Worm (Caenorhabditis elegans) whole organism, young adult: ENCODE measurements around the gene C49G7.12.

Source experiments
- B0019.2 ChIP-seq: fragments of 200-800 bp; sonication (Bioruptor generic); conservative IDR thresholded peaks from 2 replicates; pipeline ENCODE4 v1.3.6; 2022; ENCODE audit warnings: missing genetic modification reagents, missing genetic modification characterization, missing compliant biosample characterization
- B0336.3 ChIP-seq: fragments of 200-800 bp; sonication (Bioruptor generic); IDR thresholded peaks from 2 replicates; pipeline ENCODE4 v1.3.6; 2022; ENCODE audit warnings: missing genetic modification characterization, missing compliant biosample characterization
- C06A6.2 ChIP-seq: fragments of 200-800 bp; sonication (Bioruptor generic); conservative IDR thresholded peaks from 2 replicates; pipeline ENCODE4 v1.3.6; 2022; ENCODE audit warnings: missing genetic modification characterization, missing compliant biosample characterization
- D2030.7 ChIP-seq: fragments of 200-800 bp; sonication (Bioruptor generic); IDR thresholded peaks from 2 replicates; pipeline ENCODE4 v1.3.6; 2022; ENCODE audit warnings: missing genetic modification reagents, missing genetic modification characterization, missing compliant biosample characterization
- F33H1.4 ChIP-seq: fragments of 200-800 bp; sonication (Bioruptor generic); IDR thresholded peaks from 2 replicates; pipeline ENCODE4 v1.3.6; 2022; ENCODE audit warnings: missing genetic modification reagents, missing genetic modification characterization, missing compliant biosample characterization
- F55B11.4 ChIP-seq: sonication (generic microtip); optimal IDR thresholded peaks from 2 replicates; lab custom pipeline; 2016; ENCODE audit warnings: missing compliant biosample characterization, missing genetic modification characterization, borderline replicate concordance; ENCODE audit not compliant: insufficient read depth
- T26A5.8 ChIP-seq: sonication (generic microtip); optimal IDR thresholded peaks from 2 replicates; lab custom pipeline; 2016; ENCODE audit warnings: missing genetic modification characterization, missing compliant biosample characterization
- Y53F4B.3 ChIP-seq: fragments of 200-800 bp; sonication (Bioruptor generic); IDR thresholded peaks from 2 replicates; pipeline ENCODE4 v1.3.6; 2022; ENCODE audit warnings: missing genetic modification reagents, missing genetic modification characterization, missing compliant biosample characterization
- Y53G8AR.9 ChIP-seq: fragments of 200-800 bp; sonication (Bioruptor generic); conservative IDR thresholded peaks from 2 replicates; pipeline ENCODE4 v1.3.6; 2022; ENCODE audit warnings: missing genetic modification reagents, missing genetic modification characterization, missing compliant biosample characterization
- Y67H2A.10 ChIP-seq: fragments of 200-800 bp; sonication (Bioruptor generic); conservative IDR thresholded peaks from 2 replicates; pipeline ENCODE4 v1.3.6; 2022; ENCODE audit warnings: missing genetic modification reagents, missing genetic modification characterization, missing compliant biosample characterization
- aptf-2 ChIP-seq: fragments of 200-800 bp; sonication (Bioruptor generic); conservative IDR thresholded peaks from 2 replicates; pipeline ENCODE4 v1.3.6; 2022; ENCODE audit warnings: missing genetic modification reagents, missing genetic modification characterization, missing compliant biosample characterization
- cebp-1 ChIP-seq, 2 experiments: fragments of 200-800 bp in 1 of 2; sonication (Bioruptor generic) in 1 of 2; sonication (generic microtip) in 1 of 2; IDR thresholded peaks in 1 of 2; optimal IDR thresholded peaks in 1 of 2; 2 replicates each; pipeline versions ENCODE4 v1.3.6 to Lab custom; 2017 to 2022; ENCODE audit warnings: missing compliant biosample characterization in 2 of 2, missing genetic modification characterization in 2 of 2, mild to moderate bottlenecking in 1 of 2, missing genetic modification reagents in 1 of 2, moderate library complexity in 1 of 2
- ceh-100 ChIP-seq: fragments of 200-800 bp; sonication (Bioruptor generic); IDR thresholded peaks from 2 replicates; pipeline ENCODE4 v1.3.6; 2022; ENCODE audit warnings: missing genetic modification reagents, missing genetic modification characterization, missing compliant biosample characterization
- ceh-27 ChIP-seq: fragments of 200-800 bp; sonication (Bioruptor generic); optimal IDR thresholded peaks from 2 replicates; lab custom pipeline; 2018; ENCODE audit warnings: mild to moderate bottlenecking, missing genetic modification characterization, moderate library complexity, missing compliant biosample characterization
- ceh-58 ChIP-seq: fragments of 200-800 bp; sonication (Bioruptor generic); IDR thresholded peaks from 2 replicates; pipeline ENCODE4 v1.3.6; 2022; ENCODE audit warnings: missing genetic modification characterization, missing compliant biosample characterization
- chd-7 ChIP-seq: sonication (generic microtip); optimal IDR thresholded peaks from 2 replicates; lab custom pipeline; 2016; ENCODE audit warnings: mild to moderate bottlenecking, missing genetic modification characterization, moderate library complexity, missing compliant biosample characterization
- die-1 ChIP-seq: sonication (generic microtip); optimal IDR thresholded peaks from 2 replicates; lab custom pipeline; 2016; ENCODE audit warnings: missing genotype, mild to moderate bottlenecking, missing genetic modification characterization, missing compliant biosample characterization
- dox-1 ChIP-seq: fragments of 200-800 bp; sonication (Bioruptor generic); IDR thresholded peaks from 2 replicates; pipeline ENCODE4 v1.3.6; 2022; ENCODE audit warnings: missing genetic modification reagents, missing genetic modification characterization, missing compliant biosample characterization
- egl-18 ChIP-seq: fragments of 200-800 bp; sonication (Bioruptor generic); IDR thresholded peaks from 2 replicates; pipeline ENCODE4 v1.3.6; 2022; ENCODE audit warnings: missing genetic modification reagents, missing genetic modification characterization, missing compliant biosample characterization
- ekl-4 ChIP-seq: fragments of 200-800 bp; sonication (Bioruptor generic); IDR thresholded peaks from 2 replicates; pipeline ENCODE4 v1.3.6; 2022; ENCODE audit warnings: missing genetic modification reagents, missing genetic modification characterization, missing compliant biosample characterization
- gei-17 ChIP-seq: fragments of 200-800 bp; sonication (Bioruptor generic); optimal IDR thresholded peaks from 2 replicates; lab custom pipeline; 2018; ENCODE audit warnings: mild to moderate bottlenecking, missing genetic modification characterization, missing compliant biosample characterization
- hlh-26 ChIP-seq: fragments of 200-800 bp; sonication (Bioruptor generic); conservative IDR thresholded peaks from 2 replicates; pipeline ENCODE4 v1.3.6; 2022; ENCODE audit warnings: missing genetic modification reagents, missing genetic modification characterization, missing compliant biosample characterization
- hsf-1 ChIP-seq: fragments of 200-800 bp; sonication (Bioruptor generic); IDR thresholded peaks from 2 replicates; pipeline ENCODE4 v1.3.6; 2022; ENCODE audit warnings: missing genetic modification reagents, missing genetic modification characterization, missing compliant biosample characterization
- lin-40 ChIP-seq: sonication (generic microtip); optimal IDR thresholded peaks from 2 replicates; lab custom pipeline; 2016; ENCODE audit warnings: missing genetic modification characterization, mild to moderate bottlenecking, missing compliant biosample characterization, missing genotype, missing genetic modification reagents
- lin-54 ChIP-seq: fragments of 200-800 bp; sonication (Bioruptor generic); optimal IDR thresholded peaks from 2 replicates; lab custom pipeline; 2018; ENCODE audit warnings: mild to moderate bottlenecking, missing genetic modification characterization, missing compliant biosample characterization
- lsl-1 ChIP-seq: fragments of 200-800 bp; sonication (Bioruptor generic); optimal IDR thresholded peaks from 2 replicates; lab custom pipeline; 2018; ENCODE audit warnings: mild to moderate bottlenecking, missing genetic modification characterization, moderate library complexity, missing compliant biosample characterization
- madf-3 ChIP-seq: fragments of 200-800 bp; sonication (Bioruptor generic); IDR thresholded peaks from 2 replicates; pipeline ENCODE4 v1.3.6; 2022; ENCODE audit warnings: missing genetic modification reagents, missing genetic modification characterization, missing compliant biosample characterization
- madf-6 ChIP-seq: fragments of 200-800 bp; sonication (Bioruptor generic); IDR thresholded peaks from 2 replicates; pipeline ENCODE4 v1.3.6; 2022; ENCODE audit warnings: missing genetic modification reagents, missing genetic modification characterization, missing compliant biosample characterization
- madf-8 ChIP-seq: fragments of 200-800 bp; sonication (Bioruptor generic); conservative IDR thresholded peaks from 2 replicates; pipeline ENCODE4 v1.3.6; 2022; ENCODE audit warnings: missing genetic modification reagents, missing genetic modification characterization, missing compliant biosample characterization
- mcd-1 ChIP-seq: fragments of 200-800 bp; sonication (Bioruptor generic); IDR thresholded peaks from 2 replicates; pipeline ENCODE4 v1.3.6; 2022; ENCODE audit warnings: missing genetic modification reagents, missing genetic modification characterization, missing compliant biosample characterization
- mxl-1 ChIP-seq: sonication (generic microtip); optimal IDR thresholded peaks from 2 replicates; lab custom pipeline; 2016; ENCODE audit warnings: missing genetic modification characterization, missing compliant biosample characterization
- rcor-1 ChIP-seq: fragments of 200-800 bp; sonication (Bioruptor generic); IDR thresholded peaks from 2 replicates; pipeline ENCODE4 v1.3.6; 2022; ENCODE audit warnings: missing genetic modification reagents, missing genetic modification characterization, missing compliant biosample characterization
- snpc-4 ChIP-seq, 5 experiments: fragments of 150-350 bp in 1 of 5; sonication (generic microtip) in 4 of 5; optimal IDR thresholded peaks; 2 replicates each; lab custom pipeline; 2014 to 2018; ENCODE audit warnings: missing genetic modification characterization in 5 of 5, missing biosample characterization in 3 of 5, antibody characterized with exemption in 2 of 5, mild to moderate bottlenecking in 2 of 5, missing compliant biosample characterization in 2 of 5, missing genotype in 2 of 5, moderate library complexity in 2 of 5, missing genetic modification reagents in 1 of 5
- tbx-9 ChIP-seq: sonication (generic microtip); optimal IDR thresholded peaks from 2 replicates; lab custom pipeline; 2016; ENCODE audit warnings: borderline replicate concordance, missing genetic modification characterization, inconsistent platforms, missing compliant biosample characterization
- tlf-1 ChIP-seq: fragments of 200-800 bp; sonication (Bioruptor generic); optimal IDR thresholded peaks from 2 replicates; lab custom pipeline; 2018; ENCODE audit warnings: mild to moderate bottlenecking, missing genetic modification characterization, missing compliant biosample characterization
- unc-130 ChIP-seq: sonication (generic microtip); optimal IDR thresholded peaks from 2 replicates; lab custom pipeline; 2016; ENCODE audit warnings: missing genetic modification reagents, missing genetic modification characterization, missing compliant biosample characterization
- ztf-26 ChIP-seq: sonication (generic microtip); optimal IDR thresholded peaks from 2 replicates; lab custom pipeline; 2017; ENCODE audit warnings: missing genetic modification characterization, missing compliant biosample characterization
- ztf-3 ChIP-seq: fragments of 200-800 bp; sonication (Bioruptor generic); optimal IDR thresholded peaks from 2 replicates; lab custom pipeline; 2018; ENCODE audit warnings: mild to moderate bottlenecking, missing genetic modification characterization, missing compliant biosample characterization

C49G7.12 gene

ce11 chrV:4047541-4047940 is 9.3 kb downstream of the C49G7.12 start, which contains the start of gene srh-169:
TSS of gene srh-169 (plus strand) at chrV:4047841.
- TF ChIP-seq F55B11.4 (tag; lab: Kevin White, UChicago), result no peak
- TF ChIP-seq gei-17 (GFP tag; lab: Kevin White, UChicago), result no peak
- no peak for TF ChIP-seq mxl-1 (tag; lab: Kevin White, UChicago)
- TF ChIP-seq B0336.3 (GFP tag; lab: Robert Waterston, UW), result no peak
- TF ChIP-seq die-1 (tag; lab: Kevin White, UChicago), result no peak
- TF ChIP-seq snpc-4 (GFP tag; optimal IDR thresholded peaks at IDR 0.05; lab: Kevin White, UChicago), result no peak
- TF ChIP-seq snpc-4 (tag; optimal IDR thresholded peaks at IDR 0.05; lab: Kevin White, UChicago), result no peak
- TF ChIP-seq lin-54 (GFP tag; lab: Kevin White, UChicago), result no peak
- no peak for TF ChIP-seq cebp-1 (GFP tag; IDR thresholded peaks at IDR 0.05; lab: Robert Waterston, UW)
- TF ChIP-seq cebp-1 (tag; optimal IDR thresholded peaks at IDR 0.05; lab: Kevin White, UChicago), result no peak
- no peak for TF ChIP-seq ztf-26 (tag; lab: Kevin White, UChicago)
- no peak for TF ChIP-seq hlh-26 (GFP tag; lab: Robert Waterston, UW)
- TF ChIP-seq dox-1, result no peak
- TF ChIP-seq rcor-1 (GFP tag; lab: Robert Waterston, UW), result no peak
- no peak for TF ChIP-seq aptf-2 (GFP tag; lab: Robert Waterston, UW)
- TF ChIP-seq, all 124 proteins: peak for 0

- TF ChIP-seq hsf-1 (GFP tag; lab: Robert Waterston, UW), result peak; percentile 93
Measured at ce11 chrV:4050828-4051227, 12.6 kb downstream of the C49G7.12 start.

ce11 chrV:4055025-4055424 is 16.8 kb downstream of the C49G7.12 start, which contains the start of gene djr-1.2:
TSS of gene djr-1.2 (minus strand) at chrV:4055125.
- TF ChIP-seq F55B11.4 (tag; lab: Kevin White, UChicago) (no peak), unc-130 (GFP tag; lab: Kevin White, UChicago) (no peak)
- TF ChIP-seq, all 124 proteins: peak for 0

DNA sequence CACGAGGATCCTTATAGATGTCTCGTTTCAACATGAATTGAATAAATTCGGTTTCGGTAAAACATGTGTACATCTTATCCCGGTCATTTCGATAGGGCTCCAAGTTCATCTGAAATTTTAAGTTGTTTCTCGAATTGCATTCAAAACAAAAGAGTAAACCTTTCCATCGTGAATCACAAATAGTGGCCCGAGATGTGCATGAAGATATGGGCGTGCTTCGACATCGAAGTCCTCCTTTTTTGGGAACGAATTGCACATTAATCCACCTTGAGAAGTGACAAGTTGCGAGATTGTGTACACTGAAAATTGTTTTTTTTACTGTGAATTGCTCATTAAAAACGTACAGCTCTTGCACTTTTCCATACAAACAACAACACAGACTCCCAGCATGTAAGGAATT is 18.0 kb downstream of the C49G7.12 start:
- no peak for TF ChIP-seq madf-3 (GFP tag; lab: Robert Waterston, UW)
- TF ChIP-seq cebp-1 (GFP tag; IDR thresholded peaks at IDR 0.05; lab: Robert Waterston, UW), result no peak
- no peak for TF ChIP-seq cebp-1 (tag; optimal IDR thresholded peaks at IDR 0.05; lab: Kevin White, UChicago)
- no peak for TF ChIP-seq D2030.7 (GFP tag; lab: Robert Waterston, UW)
- no peak for TF ChIP-seq tbx-9 (tag; lab: Kevin White, UChicago)
- no peak for TF ChIP-seq T26A5.8
- TF ChIP-seq ztf-3 (GFP tag; lab: Kevin White, UChicago), result no peak
- TF ChIP-seq Y53G8AR.9 (GFP tag; lab: Robert Waterston, UW), result no peak
- TF ChIP-seq chd-7 (tag; lab: Kevin White, UChicago), result no peak
- no peak for TF ChIP-seq unc-130 (GFP tag; lab: Kevin White, UChicago)
- no peak for TF ChIP-seq tlf-1 (GFP tag; lab: Kevin White, UChicago)
- TF ChIP-seq lin-40 (tag; lab: Kevin White, UChicago), result no peak
- TF ChIP-seq ceh-58, result no peak
- TF ChIP-seq ceh-27 (GFP tag; lab: Kevin White, UChicago), result no peak
- no peak for TF ChIP-seq Y53F4B.3 (GFP tag; lab: Robert Waterston, UW)

- peak; percentile 33; the same call in 1 of the 2 replicates for TF ChIP-seq madf-8 (GFP tag; lab: Robert Waterston, UW)
- 0 out of 2 replicates have a peak, but pooled peaks have one; percentile 59 for TF ChIP-seq egl-18
- TF ChIP-seq D2030.7 (GFP tag; lab: Robert Waterston, UW), result peak; percentile 72; the same call in 1 of the 2 replicates
- peak; percentile 60 for TF ChIP-seq F33H1.4 (GFP tag; lab: Robert Waterston, UW)
- peak; percentile 66 for TF ChIP-seq madf-6 (GFP tag; lab: Robert Waterston, UW)
- TF ChIP-seq lsl-1 (GFP tag; lab: Kevin White, UChicago), result peak; percentile 36
- TF ChIP-seq ekl-4 (GFP tag; lab: Robert Waterston, UW), result peak; percentile 66; the same call in 1 of the 2 replicates
- 0 out of 2 replicates have a peak, but pooled peaks have one; percentile 30 for TF ChIP-seq Y67H2A.10 (GFP tag; lab: Robert Waterston, UW)
- peak; percentile 57 for TF ChIP-seq lin-54 (GFP tag; lab: Kevin White, UChicago)
- peak; percentile 63; the same call in 1 of the 2 replicates for TF ChIP-seq rcor-1 (GFP tag; lab: Robert Waterston, UW)
- peak; percentile 98 for TF ChIP-seq mcd-1 (GFP tag; lab: Robert Waterston, UW)
- peak; percentile 67 for TF ChIP-seq C06A6.2 (GFP tag; lab: Robert Waterston, UW)
- peak; percentile 54 for TF ChIP-seq hsf-1 (GFP tag; lab: Robert Waterston, UW)
- TF ChIP-seq B0019.2 (GFP tag; lab: Robert Waterston, UW), result 0 out of 2 replicates have a peak, but pooled peaks have one; percentile 19
- TF ChIP-seq ceh-100 (GFP tag; lab: Robert Waterston, UW), result peak; percentile 77
Measured at ce11 chrV:4063559-4064164, 25.5 kb downstream of the C49G7.12 start.
